Fruit fly (Drosophila melanogaster) whole organism, pupa: ENCODE results near the gene CG1368.

ENCODE experiments used
- CG10348 ChIP-seq: fragments of 200-800 bp; sonication (Bioruptor generic); IDR thresholded peaks from 2 replicates; pipeline ENCODE4 v1.3.6; 2022; ENCODE audit warnings: missing biosample characterization, missing genetic modification characterization
- CG12605 ChIP-seq: fragments of 200-800 bp; sonication (Bioruptor generic); IDR thresholded peaks from 2 replicates; pipeline ENCODE4 v1.3.6; 2022; ENCODE audit warnings: missing biosample characterization, missing genetic modification characterization
- CG13204 ChIP-seq: fragments of 200-800 bp; sonication (Bioruptor generic); optimal IDR thresholded peaks from 2 replicates; lab custom pipeline; 2018; ENCODE audit warnings: missing biosample characterization, mild to moderate bottlenecking, missing genetic modification characterization, moderate library complexity
- CG14655 ChIP-seq: fragments of 200-800 bp; sonication (Bioruptor generic); optimal IDR thresholded peaks from 3 replicates; lab custom pipeline; 2017; ENCODE audit warnings: mild to moderate bottlenecking, missing biosample characterization, missing genetic modification reagents, missing genetic modification characterization
- CG15710 ChIP-seq: fragments of 200-800 bp; sonication (Bioruptor generic); optimal IDR thresholded peaks from 2 replicates; lab custom pipeline; 2018; ENCODE audit warnings: missing biosample characterization, mild to moderate bottlenecking, missing genetic modification characterization, moderate library complexity
- CG17806 ChIP-seq: fragments of 200-800 bp; sonication (Bioruptor generic); optimal IDR thresholded peaks from 2 replicates; lab custom pipeline; 2018; ENCODE audit warnings: missing biosample characterization, mild to moderate bottlenecking, missing genetic modification characterization, moderate library complexity
- CG32121 ChIP-seq: fragments of 200-800 bp; sonication (Bioruptor generic); IDR thresholded peaks from 2 replicates; pipeline ENCODE4 v1.3.6; 2022; ENCODE audit warnings: missing biosample characterization, missing genetic modification characterization
- CG34367 ChIP-seq: fragments of 200-800 bp; sonication (Bioruptor generic); optimal IDR thresholded peaks from 2 replicates; lab custom pipeline; 2018; ENCODE audit warnings: missing biosample characterization, mild to moderate bottlenecking, missing genetic modification characterization
- CG4496 ChIP-seq: fragments of 200-800 bp; sonication (Bioruptor generic); IDR thresholded peaks from 3 replicates; pipeline ENCODE4 v1.3.6; 2022; ENCODE audit warnings: missing biosample characterization, missing genetic modification characterization
- CG8159 ChIP-seq: fragments of 200-800 bp; sonication (Bioruptor generic); optimal IDR thresholded peaks from 3 replicates; lab custom pipeline; 2018; ENCODE audit warnings: missing biosample characterization, mild to moderate bottlenecking, missing genetic modification characterization, moderate library complexity
- CG8301 ChIP-seq: fragments of 200-800 bp; sonication (Bioruptor generic); optimal IDR thresholded peaks from 2 replicates; lab custom pipeline; 2018; ENCODE audit warnings: missing biosample characterization, mild to moderate bottlenecking, missing genetic modification characterization
- CG9948 ChIP-seq: fragments of 200-800 bp; sonication (Bioruptor generic); optimal IDR thresholded peaks from 2 replicates; lab custom pipeline; 2018; ENCODE audit warnings: missing biosample characterization, mild to moderate bottlenecking, missing genetic modification characterization, moderate library complexity
- D1 ChIP-seq: fragments of 200-800 bp; sonication (Bioruptor generic); optimal IDR thresholded peaks from 2 replicates; lab custom pipeline; 2018; ENCODE audit warnings: missing biosample characterization, mild to moderate bottlenecking, missing genetic modification characterization, moderate library complexity
- EcR ChIP-seq: fragments of 200-800 bp; sonication (Bioruptor generic); optimal IDR thresholded peaks from 3 replicates; lab custom pipeline; 2019; ENCODE audit warnings: missing biosample characterization, missing genetic modification characterization, mild to moderate bottlenecking, moderate library complexity, missing genetic modification reagents
- Ets98B ChIP-seq: fragments of 200-800 bp; sonication (Bioruptor generic); IDR thresholded peaks from 2 replicates; pipeline ENCODE4 v1.3.6; 2022; ENCODE audit warnings: missing biosample characterization, missing genetic modification characterization
- Pif1A ChIP-seq: fragments of 200-800 bp; sonication (Bioruptor generic); optimal IDR thresholded peaks from 3 replicates; lab custom pipeline; 2016; ENCODE audit warnings: missing biosample characterization, missing genetic modification characterization
- Pif1B ChIP-seq: fragments of 200-800 bp; sonication (Bioruptor generic); optimal IDR thresholded peaks from 3 replicates; lab custom pipeline; 2016; ENCODE audit warnings: missing biosample characterization, missing genetic modification characterization
- Snoo ChIP-seq: fragments of 200-800 bp; sonication (Bioruptor generic); optimal IDR thresholded peaks from 3 replicates; lab custom pipeline; 2017; ENCODE audit warnings: missing biosample characterization, mild to moderate bottlenecking, missing genetic modification characterization, inconsistent platforms
- fd96Ca ChIP-seq: fragments of 200-800 bp; sonication (Bioruptor generic); IDR thresholded peaks from 3 replicates; pipeline ENCODE4 v1.3.6; 2022; ENCODE audit warnings: missing biosample characterization, missing genetic modification characterization
- gl ChIP-seq: fragments of 200-800 bp; sonication (Bioruptor generic); optimal IDR thresholded peaks from 2 replicates; lab custom pipeline; 2018; ENCODE audit warnings: missing biosample characterization, mild to moderate bottlenecking, missing genetic modification characterization
- rn ChIP-seq: fragments of 200-800 bp; sonication (Bioruptor generic); IDR thresholded peaks from 2 replicates; pipeline ENCODE4 v1.3.6; 2022; ENCODE audit warnings: missing biosample characterization, missing genetic modification characterization

Gene CG1368

DNA sequence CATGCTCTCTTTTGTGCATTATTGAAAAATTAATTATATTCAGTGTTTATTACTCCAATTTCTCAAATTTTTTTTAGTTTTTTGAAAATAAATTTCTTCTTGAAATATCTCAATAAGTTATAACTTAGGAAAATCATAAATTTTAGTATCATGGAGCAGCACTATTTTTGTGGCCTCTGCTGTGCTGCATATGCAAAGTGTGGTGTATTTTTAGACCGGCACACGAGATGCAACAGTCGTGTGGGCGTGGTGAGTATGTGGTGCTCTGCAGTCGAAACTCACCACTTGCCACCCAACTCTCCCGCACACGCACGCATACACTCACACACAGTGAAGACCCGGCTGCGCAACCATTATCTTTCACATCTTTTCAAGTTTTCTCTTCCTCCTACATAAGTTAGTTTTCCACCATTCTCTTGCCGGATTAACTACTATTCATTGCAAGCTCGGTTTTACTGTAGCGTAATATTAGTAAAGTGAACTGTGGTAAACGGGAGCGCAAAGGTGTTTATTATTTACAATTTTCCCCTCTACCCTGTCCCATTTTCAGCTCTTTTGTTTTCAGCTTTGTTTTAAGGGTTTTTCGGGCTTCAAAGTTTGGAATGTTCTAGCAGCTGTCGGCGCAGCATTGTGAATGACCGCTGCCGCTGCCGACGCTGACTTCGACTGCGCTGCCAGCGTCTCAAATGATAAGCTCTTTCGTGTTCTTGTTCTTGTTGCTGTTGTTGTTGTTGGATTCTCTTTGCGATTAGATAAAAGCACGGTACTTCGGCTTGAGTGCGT is 34.1 kb downstream of the CG1368 start:
- no peak for TF ChIP-seq gl (tag; lab: Kevin White, UChicago)
- peak; percentile 79 for TF ChIP-seq CG14655 (GFP tag; lab: Kevin White, UChicago)
- TF ChIP-seq Ets98B (GFP tag; lab: Robert Waterston, UW): peak; percentile 79
- peak; percentile 73 for TF ChIP-seq CG17806 (tag; lab: Kevin White, UChicago)
- peak; percentile 72 for TF ChIP-seq CG8159 (tag; lab: Kevin White, UChicago)
- TF ChIP-seq CG12605: peak; percentile 72
- peak; percentile 59 for TF ChIP-seq Pif1B (GFP tag; lab: Kevin White, UChicago)
- TF ChIP-seq CG8301: peak; percentile 70
- TF ChIP-seq CG13204 (GFP tag; lab: Kevin White, UChicago): peak; percentile 38
- TF ChIP-seq CG34367 (tag; lab: Kevin White, UChicago): peak; percentile 56
- peak; percentile 75 for TF ChIP-seq Pif1A (GFP tag; lab: Kevin White, UChicago)
- TF ChIP-seq CG15710: peak; percentile 78
- TF ChIP-seq CG32121: peak; percentile 80
- TF ChIP-seq D1: peak; percentile 62
- TF ChIP-seq CG10348 (GFP tag; lab: Robert Waterston, UW): no peak
- 0 out of 2 replicates have a peak, but pooled peaks have one; percentile 7 for TF ChIP-seq rn (GFP tag; lab: Robert Waterston, UW)
- no peak; the same call in 2 of the 3 replicates for TF ChIP-seq fd96Ca (GFP tag; lab: Robert Waterston, UW)
- peak; percentile 49 for TF ChIP-seq EcR (GFP tag; lab: Kevin White, UChicago)
- TF ChIP-seq CG4496 (GFP tag; lab: Robert Waterston, UW): peak; percentile 77
- TF ChIP-seq CG9948 (tag; lab: Kevin White, UChicago): peak; percentile 63
- peak; percentile 74 for TF ChIP-seq Snoo (tag; lab: Kevin White, UChicago)

- peak; percentile 2 for TF ChIP-seq CG14655 (GFP tag; lab: Kevin White, UChicago)
- TF ChIP-seq CG10348 (GFP tag; lab: Robert Waterston, UW): no peak
Observed at dm6 chrX:14209209-14209781, 34.7 kb downstream of the CG1368 start.

dm6 chrX:14211250-14211944 is 36.8 kb downstream of the CG1368 start:
- peak; percentile 32 for TF ChIP-seq EcR (GFP tag; lab: Kevin White, UChicago)
- TF ChIP-seq CG4496 (GFP tag; lab: Robert Waterston, UW): peak; percentile 30; the same call in 2 of the 3 replicates
- no peak for TF ChIP-seq CG32121
- TF ChIP-seq CG12605: 0 out of 2 replicates have a peak, but pooled peaks have one; percentile 32
- TF ChIP-seq CG14655 (GFP tag; lab: Kevin White, UChicago): peak; percentile 65
- TF ChIP-seq CG8159 (tag; lab: Kevin White, UChicago): peak; percentile 43
- TF ChIP-seq D1: no peak
- no peak for TF ChIP-seq Snoo (tag; lab: Kevin White, UChicago)
- TF ChIP-seq gl (tag; lab: Kevin White, UChicago): no peak
- peak; percentile 36 for TF ChIP-seq CG34367 (tag; lab: Kevin White, UChicago)
- TF ChIP-seq CG9948 (tag; lab: Kevin White, UChicago): peak; percentile 48
- TF ChIP-seq Pif1A (GFP tag; lab: Kevin White, UChicago): peak; percentile 45
- TF ChIP-seq Pif1B (GFP tag; lab: Kevin White, UChicago): peak; percentile 49
- peak; percentile 9 for TF ChIP-seq CG15710
- TF ChIP-seq CG8301: peak; percentile 48

DNA sequence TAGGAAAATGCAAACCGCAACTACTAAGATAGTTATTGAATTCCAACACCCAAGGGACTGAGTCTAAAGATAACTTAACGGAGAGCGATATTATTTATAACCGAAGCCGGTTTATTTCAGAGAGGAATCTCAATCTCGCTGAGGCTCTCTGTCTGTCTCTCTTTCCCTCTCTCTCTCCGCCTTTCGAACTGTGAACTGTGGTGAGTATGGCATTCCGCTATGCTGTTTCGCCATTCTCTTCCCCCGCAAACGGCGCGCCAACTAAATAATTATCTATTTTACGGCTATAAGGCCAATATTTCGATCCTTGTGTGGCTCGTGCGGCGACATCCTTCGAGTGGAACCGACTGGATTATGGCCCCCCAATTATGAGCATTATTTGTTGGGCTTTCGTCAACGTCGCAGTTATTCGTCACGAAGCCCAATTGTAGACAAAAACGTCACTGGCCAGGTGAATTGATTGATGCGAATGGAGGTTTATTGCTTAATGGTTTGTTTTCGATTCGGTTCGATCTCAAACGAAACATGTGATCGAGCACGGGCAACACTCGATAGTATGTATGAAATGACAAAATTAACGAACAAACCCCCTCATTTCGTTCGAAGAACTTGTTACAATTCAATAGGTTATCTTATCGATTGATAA is 37.7 kb downstream of the CG1368 start:
- TF ChIP-seq CG12605 (0 out of 2 replicates have a peak, but pooled peaks have one; percentile 17), CG15710 (no peak), EcR (GFP tag; lab: Kevin White, UChicago) (peak; percentile 54), CG34367 (tag; lab: Kevin White, UChicago) (no peak), Ets98B (GFP tag; lab: Robert Waterston, UW) (peak; percentile 9; the same call in 1 of the 2 replicates), CG13204 (GFP tag; lab: Kevin White, UChicago) (peak; percentile 21)

DNA sequence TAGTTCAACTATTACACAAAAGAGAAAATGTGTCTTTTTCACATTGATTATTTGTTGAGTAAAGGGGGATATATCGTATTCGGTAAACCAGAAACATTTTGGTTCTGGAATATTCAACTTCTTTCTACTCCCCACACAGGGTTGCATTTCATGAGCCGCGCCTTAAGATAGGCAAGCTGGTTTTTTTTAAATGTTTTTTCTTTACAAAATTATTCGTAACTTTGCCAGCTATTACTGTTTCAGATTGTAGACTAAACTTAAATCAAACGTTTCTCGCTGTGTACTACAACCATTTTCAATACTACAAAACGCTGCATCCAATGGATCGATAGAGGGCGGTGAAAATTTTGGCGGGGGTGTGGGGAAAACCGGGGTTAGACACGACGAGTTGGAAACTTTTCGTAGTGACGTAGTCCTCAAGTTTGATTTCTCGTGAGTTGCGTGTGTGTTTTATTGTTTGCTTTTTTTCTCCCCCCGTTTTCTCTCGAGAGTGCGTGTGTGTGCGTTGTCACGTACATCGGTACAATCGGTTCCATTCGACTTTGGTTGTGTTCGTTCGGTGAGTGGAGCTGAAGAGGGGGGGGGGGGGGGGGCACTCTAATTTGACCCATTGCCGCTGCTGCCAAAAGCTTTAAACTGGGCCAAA is 39.1 kb downstream of the CG1368 start:
- peak; percentile 54; the same call in 1 of the 3 replicates for TF ChIP-seq fd96Ca (GFP tag; lab: Robert Waterston, UW)
- peak; percentile 60 for TF ChIP-seq CG14655 (GFP tag; lab: Kevin White, UChicago)
- TF ChIP-seq Pif1A (GFP tag; lab: Kevin White, UChicago): peak; percentile 41
- no peak for TF ChIP-seq CG13204 (GFP tag; lab: Kevin White, UChicago)
- peak; percentile 15 for TF ChIP-seq CG17806 (tag; lab: Kevin White, UChicago)
- TF ChIP-seq CG8301: peak; percentile 44
- no peak for TF ChIP-seq Snoo (tag; lab: Kevin White, UChicago)
- TF ChIP-seq CG15710: peak; percentile 17
- TF ChIP-seq D1: no peak
- no peak for TF ChIP-seq CG34367 (tag; lab: Kevin White, UChicago)
- TF ChIP-seq Pif1B (GFP tag; lab: Kevin White, UChicago): no peak
- no peak for TF ChIP-seq gl (tag; lab: Kevin White, UChicago)
- TF ChIP-seq CG32121: no peak
- peak; percentile 43; the same call in 1 of the 3 replicates for TF ChIP-seq CG4496 (GFP tag; lab: Robert Waterston, UW)
- no peak for TF ChIP-seq rn (GFP tag; lab: Robert Waterston, UW)
- TF ChIP-seq CG9948 (tag; lab: Kevin White, UChicago): peak; percentile 10
- TF ChIP-seq Ets98B (GFP tag; lab: Robert Waterston, UW): peak; percentile 46
- TF ChIP-seq CG12605: 0 out of 2 replicates have a peak, but pooled peaks have one; percentile 30
- no peak for TF ChIP-seq CG8159 (tag; lab: Kevin White, UChicago)
- no peak for TF ChIP-seq CG10348 (GFP tag; lab: Robert Waterston, UW)
- TF ChIP-seq EcR (GFP tag; lab: Kevin White, UChicago): no peak
